Fruit fly (Drosophila melanogaster) Kc167 (cell line): ENCODE measurements around the gene aln.

Experiments used
- Myc ChIP-seq: fragments of >200 bp; optimal IDR thresholded peaks from 2 replicates; lab custom pipeline; 2017; ENCODE audit warnings: missing external identifiers
- Sin3A ChIP-seq: fragments of >200 bp; optimal IDR thresholded peaks from 2 replicates; lab custom pipeline; 2018; ENCODE audit warnings: missing external identifiers
- h ChIP-seq: fragments of >200 bp; optimal IDR thresholded peaks from 3 replicates; lab custom pipeline; 2018; ENCODE audit warnings: missing external identifiers
- insv ChIP-seq: fragments of >200 bp; optimal IDR thresholded peaks from 3 replicates; lab custom pipeline; 2018; ENCODE audit warnings: missing external identifiers
- psq ChIP-seq: fragments of >200 bp; optimal IDR thresholded peaks from 2 replicates; lab custom pipeline; 2017; ENCODE audit warnings: missing external identifiers
- ttk ChIP-seq: sonication (Bioruptor generic); optimal IDR thresholded peaks from 2 replicates; lab custom pipeline; 2017; ENCODE audit warnings: missing external identifiers

The aln gene

DNA sequence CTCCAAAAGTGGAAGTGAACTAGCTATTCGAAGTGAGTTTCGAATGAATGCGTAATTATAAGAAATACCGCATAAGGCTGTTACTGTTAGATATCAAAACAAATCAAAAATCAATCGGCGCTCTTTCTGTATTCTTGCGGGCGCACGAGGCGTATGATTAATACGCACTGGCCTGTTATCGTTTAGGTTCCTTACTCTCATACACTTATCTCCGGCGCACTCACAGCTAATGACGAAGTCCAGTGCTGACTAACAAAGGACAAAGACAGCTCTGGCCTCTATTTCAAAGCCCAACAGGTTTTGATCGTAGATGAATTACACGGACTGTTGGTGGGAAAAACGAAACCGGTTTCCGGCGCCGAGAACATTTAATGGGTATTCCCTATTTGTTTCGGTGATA is 12.1 kb downstream of the aln start:
- TF ChIP-seq Myc (lab: Kevin White, UChicago) (no peak), h (no peak), insv (lab: Kevin White, UChicago) (no peak), Sin3A (lab: Kevin White, UChicago) (no peak), ttk (lab: Kevin White, UChicago) (no peak), psq (lab: Kevin White, UChicago) (no peak)

DNA sequence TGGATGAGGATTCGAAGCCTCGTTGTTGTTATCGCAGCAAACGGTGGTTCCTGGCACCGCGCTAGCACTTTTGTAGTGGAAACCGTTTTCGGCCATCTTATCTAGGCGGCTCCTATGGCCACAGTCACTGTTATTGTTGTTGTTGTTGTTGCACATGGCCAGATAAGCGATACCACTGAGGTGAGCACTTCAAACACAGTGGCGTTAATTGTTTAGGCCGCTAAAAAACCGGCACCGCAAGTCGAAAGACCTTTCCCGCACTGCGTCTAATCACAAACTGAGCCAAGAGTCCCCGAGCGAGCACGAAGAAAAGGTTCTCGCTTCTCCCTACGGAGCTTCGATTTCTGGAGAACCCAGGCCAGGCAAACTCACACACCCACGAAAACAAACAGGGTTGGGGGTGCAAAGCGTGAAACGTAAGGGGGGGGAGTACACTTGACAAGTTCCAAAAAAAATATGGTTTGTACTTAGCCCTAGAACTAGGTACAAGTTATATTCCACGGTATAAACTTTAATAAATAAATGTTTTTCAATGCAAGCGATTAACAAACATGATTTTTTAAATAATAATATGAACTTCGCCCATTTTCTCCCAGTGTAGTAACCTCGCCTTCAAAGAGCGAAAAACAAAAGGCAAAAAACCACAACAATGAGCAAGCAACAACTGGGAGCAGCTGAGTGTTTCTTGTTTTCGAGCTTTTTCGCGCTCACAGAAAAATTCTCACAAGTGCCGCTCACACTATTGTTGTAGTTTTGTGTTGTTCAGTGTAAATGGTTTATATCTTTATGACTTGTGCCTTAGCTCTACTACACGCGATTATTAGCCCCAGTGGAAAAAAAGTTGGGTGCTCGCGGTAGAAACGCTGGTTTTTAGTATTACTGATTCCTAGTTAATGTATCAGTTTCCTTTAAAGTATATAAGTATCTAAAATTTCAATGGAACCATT is 14.0 kb downstream of the aln start:
- TF ChIP-seq Myc (lab: Kevin White, UChicago) (no peak), insv (lab: Kevin White, UChicago) (no peak), Sin3A (lab: Kevin White, UChicago) (no peak), psq (lab: Kevin White, UChicago) (no peak), h (no peak), ttk (lab: Kevin White, UChicago) (no peak)

DNA sequence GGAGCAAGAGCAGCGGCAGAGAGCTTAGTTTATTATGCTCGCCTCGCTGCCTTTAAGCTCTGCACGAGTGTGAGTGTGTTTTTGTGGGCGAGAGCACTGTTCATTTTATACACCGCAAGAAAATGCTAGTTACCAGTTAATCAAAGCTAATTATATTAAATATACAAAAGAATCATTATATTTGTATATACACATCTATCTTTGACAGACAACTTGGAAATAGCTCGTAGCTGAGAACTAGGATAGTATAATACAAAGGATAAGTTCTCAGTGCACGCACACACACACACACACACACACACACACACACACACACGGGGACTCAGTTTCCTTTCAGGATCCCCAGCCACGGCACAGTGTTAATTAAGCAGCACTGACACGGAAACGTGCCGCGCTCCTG is 17.2 kb downstream of the aln start:
- TF ChIP-seq Myc (lab: Kevin White, UChicago) (no peak), Sin3A (lab: Kevin White, UChicago) (no peak), ttk (lab: Kevin White, UChicago) (no peak), insv (lab: Kevin White, UChicago) (no peak), psq (lab: Kevin White, UChicago) (no peak)

- TF ChIP-seq insv (lab: Kevin White, UChicago) (no peak), ttk (lab: Kevin White, UChicago) (no peak), psq (lab: Kevin White, UChicago) (no peak)
Observed at dm6 chr3L:1019876-1020275, 26.1 kb downstream of the aln start.

DNA sequence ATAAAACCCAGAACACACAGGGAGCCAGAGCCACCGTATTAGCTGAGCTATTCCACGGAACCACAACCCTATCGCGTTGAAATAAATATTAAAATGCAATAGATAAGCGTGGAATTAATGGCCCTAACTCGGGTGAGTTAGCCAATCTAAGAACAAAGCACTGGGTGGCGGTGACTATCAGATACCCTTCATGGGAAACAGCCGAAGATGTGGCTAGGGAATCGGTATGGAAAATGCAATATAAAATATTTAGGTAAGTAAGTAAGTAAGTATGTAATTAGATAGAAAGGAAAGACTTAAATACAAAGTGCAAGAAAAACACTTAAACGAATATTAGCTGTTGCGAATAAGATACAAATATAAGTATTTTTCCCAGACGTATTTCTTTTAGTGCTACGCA is 27.9 kb downstream of the aln start:
- no peak for TF ChIP-seq insv (lab: Kevin White, UChicago)
- no peak for TF ChIP-seq ttk (lab: Kevin White, UChicago)
- TF ChIP-seq Sin3A (lab: Kevin White, UChicago) = no peak

DNA sequence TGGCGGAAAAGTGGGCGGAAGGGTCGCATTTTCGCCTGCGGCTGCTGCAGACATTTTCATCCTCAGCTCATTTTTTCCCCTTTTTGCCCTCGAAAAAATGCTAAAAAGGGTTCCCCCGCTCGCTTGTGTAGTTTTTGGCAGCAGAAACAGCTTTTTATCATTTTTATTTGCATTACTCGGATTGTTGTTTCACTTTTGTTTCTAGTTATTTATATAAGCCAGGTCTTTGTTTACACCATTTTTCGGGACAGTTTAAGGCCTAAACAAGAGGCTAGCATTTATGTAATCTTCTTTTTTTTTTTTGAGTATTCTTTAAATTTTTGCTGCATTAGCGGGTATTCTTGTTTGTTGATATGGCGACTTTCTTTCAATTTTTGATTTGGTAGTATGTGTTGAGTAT is 28.4 kb downstream of the aln start:
- TF ChIP-seq insv (lab: Kevin White, UChicago) (no peak), ttk (lab: Kevin White, UChicago) (no peak), Myc (lab: Kevin White, UChicago) (no peak), h (no peak), psq (lab: Kevin White, UChicago) (no peak), Sin3A (lab: Kevin White, UChicago) (no peak)

DNA sequence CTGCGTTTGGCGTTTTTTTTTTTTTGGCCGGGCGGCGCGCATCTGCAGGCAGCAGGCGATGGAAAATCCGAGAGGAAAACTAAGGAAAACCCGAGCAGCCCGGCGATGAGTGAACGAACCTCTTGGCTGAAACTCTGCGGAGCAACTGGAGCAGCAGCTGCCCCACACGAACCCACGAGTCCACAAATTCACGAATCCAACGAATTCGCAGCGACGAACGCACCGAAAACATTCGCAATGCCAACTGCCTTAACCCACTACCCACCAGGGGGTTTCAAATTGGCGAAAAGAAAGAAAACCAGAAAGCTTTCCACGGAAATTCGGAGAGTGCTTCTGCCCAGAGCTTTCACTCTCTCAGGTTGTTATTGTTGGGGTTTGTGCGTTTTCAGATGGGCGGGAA is 29.0 kb downstream of the aln start:
- TF ChIP-seq Sin3A (lab: Kevin White, UChicago) = no peak
- no peak for TF ChIP-seq psq (lab: Kevin White, UChicago)
- no peak for TF ChIP-seq Myc (lab: Kevin White, UChicago)
- TF ChIP-seq ttk (lab: Kevin White, UChicago) = no peak
- TF ChIP-seq h = no peak
- TF ChIP-seq insv (lab: Kevin White, UChicago) = no peak

DNA sequence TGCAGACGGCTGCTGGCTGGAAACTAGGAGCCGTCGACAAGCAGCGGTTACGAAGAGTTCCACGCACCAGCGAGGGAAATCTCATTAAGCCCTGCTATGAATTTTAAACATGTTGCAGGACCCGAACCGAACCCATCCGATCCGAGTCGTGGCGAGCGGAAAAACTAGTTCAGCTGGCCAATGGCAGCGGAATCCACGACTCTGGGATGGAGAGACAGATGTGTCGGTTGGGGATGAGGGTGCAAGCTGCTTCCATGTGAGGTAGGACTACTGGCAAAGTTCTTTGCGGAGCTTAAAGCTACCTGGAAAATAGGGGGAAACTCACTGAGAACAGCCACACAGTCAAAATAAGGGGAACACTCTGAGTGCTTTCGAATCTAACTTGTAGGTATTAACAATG is 29.9 kb downstream of the aln start:
- TF ChIP-seq h (no peak), Myc (lab: Kevin White, UChicago) (no peak), insv (lab: Kevin White, UChicago) (no peak), ttk (lab: Kevin White, UChicago) (no peak), Sin3A (lab: Kevin White, UChicago) (no peak), psq (lab: Kevin White, UChicago) (no peak)

- TF ChIP-seq insv (lab: Kevin White, UChicago) (no peak), ttk (lab: Kevin White, UChicago) (no peak), psq (lab: Kevin White, UChicago) (no peak), Myc (lab: Kevin White, UChicago) (no peak), h (no peak), Sin3A (lab: Kevin White, UChicago) (no peak)
Observed at dm6 chr3L:1029610-1030284, 36.0 kb downstream of the aln start.

- no peak for TF ChIP-seq psq (lab: Kevin White, UChicago)
- TF ChIP-seq Sin3A (lab: Kevin White, UChicago) = no peak
- TF ChIP-seq h = no peak
- no peak for TF ChIP-seq Myc (lab: Kevin White, UChicago)
- no peak for TF ChIP-seq ttk (lab: Kevin White, UChicago)
- no peak for TF ChIP-seq insv (lab: Kevin White, UChicago)
Observed at dm6 chr3L:1030908-1031545, 37.2 kb downstream of the aln start.

DNA sequence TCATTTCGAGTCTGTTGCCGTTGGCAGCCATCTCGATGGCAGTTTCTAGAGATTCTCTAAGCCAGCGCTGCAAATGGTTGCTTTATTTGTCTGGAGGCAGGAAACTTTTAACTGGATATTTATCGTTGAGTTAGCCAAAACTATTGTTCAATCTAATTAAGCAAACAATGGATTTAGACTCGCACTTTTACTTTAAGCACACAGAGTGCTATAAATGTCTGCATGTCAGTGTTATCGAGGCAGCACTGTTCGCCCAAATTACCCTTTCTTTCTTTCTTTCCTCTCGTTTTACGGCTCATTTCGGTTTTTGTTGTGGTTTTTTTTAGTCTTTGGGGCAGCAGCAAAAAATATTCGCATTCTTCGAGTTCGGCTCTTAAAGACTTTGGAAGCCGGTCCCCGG is 37.9 kb downstream of the aln start:
- TF ChIP-seq h = no peak
- TF ChIP-seq ttk (lab: Kevin White, UChicago) = no peak
- TF ChIP-seq Sin3A (lab: Kevin White, UChicago) = no peak
- TF ChIP-seq psq (lab: Kevin White, UChicago) = no peak
- TF ChIP-seq Myc (lab: Kevin White, UChicago) = no peak
- no peak for TF ChIP-seq insv (lab: Kevin White, UChicago)
